Fruit fly (Drosophila melanogaster): ENCODE data around the gene CG3726.
A peak's percentile ranks its signal among the peaks of the same experiment; 100 is the strongest.

Gene CG3726

DNA sequence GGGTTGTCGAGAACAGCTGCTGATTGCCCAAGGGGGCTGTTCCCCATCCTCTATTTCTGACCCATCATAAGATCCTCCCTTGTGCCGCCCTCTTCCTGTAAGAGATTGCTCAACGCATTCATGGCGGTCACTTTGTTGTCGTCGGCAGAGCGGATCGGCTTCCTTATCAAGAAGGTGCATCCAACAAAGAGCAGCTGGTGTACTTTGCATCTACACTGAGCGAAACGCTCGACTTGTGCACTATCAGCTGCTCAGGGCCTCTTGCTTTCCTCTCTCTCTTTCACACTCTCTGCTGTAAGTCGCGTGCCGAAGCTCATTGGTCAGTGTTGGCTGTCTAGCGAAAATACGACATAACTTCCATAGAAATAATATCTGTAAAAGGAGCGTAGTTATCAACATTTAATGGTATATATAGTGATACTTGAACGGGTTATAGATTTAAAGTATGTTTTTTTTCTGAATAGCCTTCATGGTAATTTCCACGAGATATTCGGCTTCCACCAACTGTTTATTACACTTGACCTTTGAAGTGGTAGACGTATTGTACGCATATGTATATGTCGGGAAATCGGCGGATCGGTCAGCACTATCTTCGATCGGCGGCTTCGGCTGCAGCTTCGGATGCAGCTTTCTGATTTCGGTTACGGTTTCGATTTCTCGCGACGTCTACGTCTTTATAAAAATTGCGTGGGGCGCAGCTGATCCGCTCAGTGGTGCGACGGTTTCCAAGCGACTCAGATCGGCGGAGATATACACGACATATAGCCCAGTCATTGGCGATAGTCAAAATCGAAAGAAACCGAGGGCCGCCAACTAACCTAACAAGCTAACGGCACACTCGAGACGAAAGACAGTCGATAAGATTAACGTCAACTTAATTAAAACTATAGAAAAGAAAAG is 71.4 kb downstream of the CG3726 start, which contains the start of gene CG5966 (continued):
- TF ChIP-seq CG11294 (GFP tag; IDR thresholded peaks at IDR 0.05) (no peak), ss (GFP tag; optimal IDR thresholded peaks at IDR 0.05) (peak; percentile 73 to 80), Lpt (GFP tag; optimal IDR thresholded peaks at IDR 0.05) (no peak), spab (GFP tag; optimal IDR thresholded peaks at IDR 0.05) (peak; percentile 55), dac (GFP tag; optimal IDR thresholded peaks at IDR 0.05) (no peak), Sox102F (GFP tag; optimal IDR thresholded peaks at IDR 0.05) (no peak), Ets21C (GFP tag; optimal IDR thresholded peaks at IDR 0.05) (no peak), CG10631 (GFP tag; optimal IDR thresholded peaks at IDR 0.05) (no peak), CG3032 (tag; optimal IDR thresholded peaks at IDR 0.05) (no peak)

DNA sequence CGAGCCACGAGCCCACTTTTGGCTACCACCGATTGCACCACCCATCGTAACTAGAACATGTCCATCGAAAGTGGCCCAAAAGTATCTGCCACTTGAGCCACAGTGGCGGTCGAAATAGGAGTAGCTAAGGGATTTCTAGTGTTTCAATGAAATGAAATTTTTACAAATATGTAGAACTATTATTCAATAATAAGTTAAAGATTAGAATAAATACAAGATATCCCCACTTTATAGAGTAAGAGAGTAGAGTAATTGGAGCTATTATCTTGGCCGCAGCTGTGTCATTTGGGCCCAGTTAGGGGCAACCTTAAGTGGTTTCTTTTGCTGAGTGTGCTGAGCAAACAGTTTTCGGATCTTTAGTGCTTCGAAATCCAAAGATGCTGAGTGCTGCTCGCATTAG is 72.5 kb downstream of the CG3726 start:
- TF ChIP-seq CG16779 (tag; optimal IDR thresholded peaks at IDR 0.05) (no peak), CG6163 (GFP tag; IDR thresholded peaks at IDR 0.05) (peak; percentile 43; the same call in 1 of the 3 replicates), CG1621 (tag; optimal IDR thresholded peaks at IDR 0.05) (no peak), CG6276 (GFP tag; optimal IDR thresholded peaks at IDR 0.05) (no peak), Eip93F (GFP tag; optimal IDR thresholded peaks at IDR 0.05) (no peak), Eip78C (GFP tag) (peak; percentile 39), CG8119 (GFP tag; IDR thresholded peaks at IDR 0.05) (peak; percentile 25; the same call in 1 of the 3 replicates), CG8632 (GFP tag; optimal IDR thresholded peaks at IDR 0.05) (no peak), CG7368 (GFP tag; optimal IDR thresholded peaks at IDR 0.05) (no peak), CG15336 (GFP tag; IDR thresholded peaks at IDR 0.05) (peak; percentile 54; the same call in 1 of the 2 replicates), eg (GFP tag; IDR thresholded peaks at IDR 0.05) (0 out of 3 replicates have a peak, but pooled peaks have one; percentile 30), CG6808 (GFP tag; optimal IDR thresholded peaks at IDR 0.05) (no peak)

All from whole organism, prepupa.